Fruit fly (Drosophila melanogaster): ENCODE data around the gene AP-1sigma.

dm6 chr3R:23958091-23958838 lies at the start of gene AP-1sigma, which contains the start of gene GluProRS:
- no peak for TF ChIP-seq CTCF (optimal IDR thresholded peaks at IDR 0.05)
- no peak for TF ChIP-seq CG8478 (optimal IDR thresholded peaks at IDR 0.05)
